Fruit fly (Drosophila melanogaster) whole organism, prepupa: ENCODE results near the gene pxb.

Experiments used
- CG11294 ChIP-seq: fragments of 200-800 bp; sonication (Bioruptor generic); IDR thresholded peaks from 2 replicates; pipeline ENCODE4 v1.3.6; 2022; ENCODE audit warnings: missing biosample characterization, missing genetic modification characterization
- CG11762 ChIP-seq: fragments of 200-800 bp; sonication (Bioruptor generic); optimal IDR thresholded peaks from 3 replicates; lab custom pipeline; 2016; ENCODE audit warnings: missing biosample characterization, missing genetic modification characterization; ENCODE audit not compliant: insufficient read depth
- CG3032 ChIP-seq: fragments of 200-800 bp; optimal IDR thresholded peaks from 2 replicates; lab custom pipeline; 2019; ENCODE audit warnings: missing biosample characterization, mild to moderate bottlenecking, missing genetic modification characterization, moderate library complexity
- CG7368 ChIP-seq: fragments of 200-800 bp; sonication (Bioruptor generic); optimal IDR thresholded peaks from 3 replicates; lab custom pipeline; 2016; ENCODE audit warnings: missing biosample characterization, missing genetic modification characterization
- Eip75B ChIP-seq: fragments of 200-800 bp; sonication (Bioruptor generic); optimal IDR thresholded peaks from 3 replicates; lab custom pipeline; 2016; ENCODE audit warnings: missing biosample characterization, missing genetic modification characterization
- Ets21C ChIP-seq: fragments of 200-800 bp; sonication (Bioruptor generic); optimal IDR thresholded peaks from 3 replicates; lab custom pipeline; 2016; ENCODE audit warnings: missing biosample characterization, missing genetic modification characterization
- Hr4 ChIP-seq: fragments of 200-800 bp; sonication (Bioruptor generic); optimal IDR thresholded peaks from 3 replicates; lab custom pipeline; 2016; ENCODE audit warnings: missing biosample characterization, missing genetic modification characterization
- Lpt ChIP-seq: fragments of 200-800 bp; sonication (Bioruptor generic); optimal IDR thresholded peaks from 3 replicates; lab custom pipeline; 2016; ENCODE audit warnings: missing biosample characterization, missing genetic modification characterization
- Sox14 ChIP-seq: fragments of 200-800 bp; sonication (Bioruptor generic); optimal IDR thresholded peaks from 3 replicates; lab custom pipeline; 2016; ENCODE audit warnings: missing biosample characterization, missing genetic modification characterization
- cyc ChIP-seq: fragments of 200-800 bp; sonication (Bioruptor generic); optimal IDR thresholded peaks from 3 replicates; lab custom pipeline; 2016; ENCODE audit warnings: missing biosample characterization, missing genetic modification characterization
- fd85E ChIP-seq: fragments of 200-800 bp; sonication (Bioruptor generic); optimal IDR thresholded peaks from 3 replicates; lab custom pipeline; 2016; ENCODE audit warnings: missing biosample characterization, missing genetic modification characterization
- topi ChIP-seq: fragments of 200-800 bp; sonication (Bioruptor generic); optimal IDR thresholded peaks from 3 replicates; lab custom pipeline; 2016; ENCODE audit warnings: missing biosample characterization, missing genetic modification characterization
- vri ChIP-seq: fragments of 200-800 bp; sonication (Bioruptor generic); optimal IDR thresholded peaks from 3 replicates; lab custom pipeline; 2016; ENCODE audit warnings: missing biosample characterization, mild to moderate bottlenecking, missing genetic modification characterization

- TF ChIP-seq Ets21C (GFP tag; lab: Kevin White, UChicago): no peak
- peak; percentile 68 for TF ChIP-seq CG7368 (GFP tag; lab: Kevin White, UChicago)
- TF ChIP-seq CG11294 (GFP tag; lab: Robert Waterston, UW): no peak
- TF ChIP-seq cyc (GFP tag; lab: Kevin White, UChicago): peak; percentile 37
- peak; percentile 68 for TF ChIP-seq CG3032
- TF ChIP-seq vri (GFP tag; lab: Kevin White, UChicago): no peak
- no peak for TF ChIP-seq fd85E (GFP tag; lab: Kevin White, UChicago)
- no peak for TF ChIP-seq Hr4 (GFP tag; lab: Kevin White, UChicago)
- peak; percentile 35 for TF ChIP-seq Eip75B (GFP tag; lab: Kevin White, UChicago)
- TF ChIP-seq topi (GFP tag; lab: Kevin White, UChicago): peak; percentile 54
- TF ChIP-seq CG11762 (GFP tag; lab: Kevin White, UChicago): peak; percentile 53
- TF ChIP-seq Sox14 (GFP tag; lab: Kevin White, UChicago): no peak
- peak; percentile 12 for TF ChIP-seq Lpt (GFP tag; lab: Kevin White, UChicago)
These were observed 35.1 kb upstream of the pxb start for dm6 chr3R:15630918-15631317.
